Worm (Caenorhabditis elegans): ENCODE results near the gene C09G1.4.

DNA sequence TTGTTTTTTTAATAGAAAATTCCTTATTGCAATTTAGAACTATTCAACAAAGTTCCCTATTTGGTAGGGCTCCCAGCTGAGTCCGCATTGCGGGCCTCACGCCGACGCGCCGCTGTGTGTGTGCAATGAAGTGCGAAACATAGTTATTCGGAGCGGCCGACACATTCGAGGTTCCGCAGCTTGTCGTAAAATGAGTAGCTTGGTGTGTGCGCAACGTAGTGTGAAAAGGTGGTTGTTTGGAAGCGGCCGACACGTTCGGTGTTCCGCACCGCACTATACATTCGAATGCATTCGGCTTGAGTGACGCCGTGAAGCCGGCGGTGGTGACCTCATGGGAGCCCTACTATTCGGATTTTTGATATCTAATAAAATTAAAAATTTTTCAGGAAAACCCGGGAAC, 52.8 kb downstream of the C09G1.4 start:
- TF ChIP-seq fkh-10 (GFP tag; optimal IDR thresholded peaks at IDR 0.05) (no peak), pha-4 (tag; optimal IDR thresholded peaks at IDR 0.05) (no peak), ceh-45 (GFP tag; IDR thresholded peaks at IDR 0.05) (no peak), elt-2 (tag; optimal IDR thresholded peaks at IDR 0.05) (no peak), pag-3 (tag; optimal IDR thresholded peaks at IDR 0.05; ENCODE audit: borderline replicate concordance) (no peak), hlh-30 (tag; optimal IDR thresholded peaks at IDR 0.05; ENCODE audit: insufficient read depth) (no peak), dve-1 (tag; optimal IDR thresholded peaks at IDR 0.05) (no peak), ceh-30 (tag; optimal IDR thresholded peaks at IDR 0.05) (no peak), tbx-2 (tag; optimal IDR thresholded peaks at IDR 0.05) (no peak), syd-9 (tag; optimal IDR thresholded peaks at IDR 0.05) (no peak), nhr-11 (tag; optimal IDR thresholded peaks at IDR 0.05) (no peak), sox-4 (tag; optimal IDR thresholded peaks at IDR 0.05) (no peak)
